Fruit fly (Drosophila melanogaster): ENCODE measurements around the gene EloA.

Gene EloA

dm6 chr3R:23284256-23284655 lies 32.9 kb downstream of the EloA start (continued):
- TF ChIP-seq Ptx1 (GFP tag; IDR thresholded peaks at IDR 0.05) (no peak), Rx (GFP tag; IDR thresholded peaks at IDR 0.05) (no peak), gce (GFP tag; IDR thresholded peaks at IDR 0.05) (0 out of 3 replicates have a peak, but pooled peaks have one; percentile 37), ci (GFP tag; IDR thresholded peaks at IDR 0.05) (peak; percentile 32; the same call in 1 of the 3 replicates), Atf3 (GFP tag; optimal IDR thresholded peaks at IDR 0.05) (no peak), CG7357 (GFP tag; IDR thresholded peaks at IDR 0.05) (no peak), sd (tag; optimal IDR thresholded peaks at IDR 0.05) (no peak), run (tag; optimal IDR thresholded peaks at IDR 0.05) (no peak), repo (GFP tag; optimal IDR thresholded peaks at IDR 0.05) (no peak), Doc3 (GFP tag; IDR thresholded peaks at IDR 0.05; ENCODE audit: partially characterized antibody) (no peak), Hsf (GFP tag; optimal IDR thresholded peaks at IDR 0.05) (no peak), Sry-β (GFP tag; optimal IDR thresholded peaks at IDR 0.05) (no peak), knrl (GFP tag; IDR thresholded peaks at IDR 0.05; ENCODE audit: partially characterized antibody) (no peak), HLH3B (GFP tag; IDR thresholded peaks at IDR 0.05) (no peak), dpn (GFP tag; optimal IDR thresholded peaks at IDR 0.05) (no peak), sr (GFP tag; IDR thresholded peaks at IDR 0.05) (no peak), NC2α (GFP tag; optimal IDR thresholded peaks at IDR 0.05) (no peak), lmd (GFP tag; IDR thresholded peaks at IDR 0.05) (no peak), h (optimal IDR thresholded peaks at IDR 0.05) (no peak), Mad (GFP tag; optimal IDR thresholded peaks at IDR 0.05) (no peak), CG10267 (tag; optimal IDR thresholded peaks at IDR 0.05) (no peak), CG31224 (GFP tag; IDR thresholded peaks at IDR 0.05) (no peak), CG4854 (GFP tag; optimal IDR thresholded peaks at IDR 0.05) (no peak), kay (GFP tag; optimal IDR thresholded peaks at IDR 0.05) (no peak), nmo (GFP tag; optimal IDR thresholded peaks at IDR 0.05) (no peak), trh (GFP tag; optimal IDR thresholded peaks at IDR 0.05) (no peak), CG10366 (GFP tag; IDR thresholded peaks at IDR 0.05) (no peak), CG30020 (tag; optimal IDR thresholded peaks at IDR 0.05) (no peak), CG17385 (GFP tag; optimal IDR thresholded peaks at IDR 0.05) (peak; percentile 45), YL-1 (GFP tag; optimal IDR thresholded peaks at IDR 0.05) (peak; percentile 12), CG13287 (GFP tag; IDR thresholded peaks at IDR 0.05; ENCODE audit: partially characterized antibody) (no peak), Mrtf (GFP tag; IDR thresholded peaks at IDR 0.05) (no peak), Hr3 (GFP tag; optimal IDR thresholded peaks at IDR 0.05) (no peak), CG8290 (GFP tag; optimal IDR thresholded peaks at IDR 0.05) (no peak), CG8290 (tag; optimal IDR thresholded peaks at IDR 0.05) (no peak), ATbp (GFP tag; optimal IDR thresholded peaks at IDR 0.05) (peak; percentile 58), Neu2 (GFP tag; optimal IDR thresholded peaks at IDR 0.05; ENCODE audit: borderline replicate concordance) (no peak), CG3838 (GFP tag; optimal IDR thresholded peaks at IDR 0.05) (no peak), bcd (GFP tag; optimal IDR thresholded peaks at IDR 0.05) (no peak), az2 (GFP tag; optimal IDR thresholded peaks at IDR 0.05) (no peak), Tbp (GFP tag; optimal IDR thresholded peaks at IDR 0.05) (no peak), zfh1 (GFP tag; IDR thresholded peaks at IDR 0.05) (no peak), CoRest (tag; optimal IDR thresholded peaks at IDR 0.05) (no peak), unc-4 (GFP tag; IDR thresholded peaks at IDR 0.05; ENCODE audit: partially characterized antibody) (no peak), NK7.1 (GFP tag; optimal IDR thresholded peaks at IDR 0.05) (no peak), cwo (GFP tag; optimal IDR thresholded peaks at IDR 0.05) (peak; percentile 35), Dad (GFP tag; optimal IDR thresholded peaks at IDR 0.05) (no peak), CG7745 (tag; optimal IDR thresholded peaks at IDR 0.05) (no peak), CG12071 (GFP tag; optimal IDR thresholded peaks at IDR 0.05) (peak; percentile 74), Awh (GFP tag; IDR thresholded peaks at IDR 0.05) (peak; percentile 35; the same call in 1 of the 2 replicates), vvl (GFP tag; IDR thresholded peaks at IDR 0.05) (no peak), CG1792 (GFP tag; optimal IDR thresholded peaks at IDR 0.05) (no peak), Pdp1 (GFP tag; optimal IDR thresholded peaks at IDR 0.05) (no peak)
